Fruit fly (Drosophila melanogaster): Measurements from ENCODE around the gene CheA87a.

The CheA87a gene

DNA sequence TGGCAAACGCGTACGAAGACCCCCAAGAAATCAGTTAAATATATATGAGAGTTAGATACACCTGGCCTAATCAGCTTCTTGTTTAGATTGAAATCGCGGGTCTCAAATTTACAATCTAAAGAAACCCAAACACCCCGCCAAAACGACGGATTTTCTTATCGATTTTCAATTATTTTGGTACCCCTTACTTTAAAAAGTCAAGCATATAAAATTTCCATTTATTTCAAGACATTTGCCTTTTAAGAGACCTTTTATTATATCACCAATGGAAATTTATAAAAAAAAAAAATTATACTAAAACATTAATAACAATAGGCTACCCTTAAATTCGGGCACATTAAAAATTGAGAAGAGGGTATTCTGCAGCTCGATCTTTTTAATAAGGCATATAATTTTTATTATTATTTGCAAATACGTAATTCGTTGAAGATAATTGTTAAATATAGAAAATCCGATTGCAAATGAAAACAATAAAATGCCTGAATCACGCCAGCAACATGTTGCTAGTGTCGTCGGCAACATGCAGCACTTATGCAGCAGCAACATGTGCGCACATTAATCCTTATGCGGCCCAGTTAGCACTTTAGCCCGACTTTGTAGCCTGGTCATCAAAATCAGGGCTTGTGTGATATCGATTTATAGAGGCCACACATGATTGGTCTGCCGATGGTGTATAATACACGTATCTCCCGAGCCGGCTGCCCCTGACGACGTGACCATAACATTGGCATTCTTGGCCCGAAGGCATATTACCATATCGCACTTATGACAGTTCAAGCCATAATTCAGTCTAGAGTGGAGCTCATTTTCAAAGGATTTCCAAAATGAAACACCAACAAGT, 2.6 kb downstream of the CheA87a start, which contains the start of the genes Lip3 and CG34309:
TSS of gene Lip3 (minus strand) at position 65 of the 841 bp plus-strand sequence.
TSS of gene CG34309 (plus strand) at position 791 of the 841 bp plus-strand sequence.
- TF ChIP-seq CG11617 (GFP tag; optimal IDR thresholded peaks at IDR 0.05) (peak; percentile 3), CG33017 (tag; optimal IDR thresholded peaks at IDR 0.05) (peak; percentile 50), CG12768 (GFP tag; optimal IDR thresholded peaks at IDR 0.05) (no peak), Crg-1 (GFP tag; optimal IDR thresholded peaks at IDR 0.05) (no peak), CG7101 (tag; optimal IDR thresholded peaks at IDR 0.05) (peak; percentile 19)

DNA sequence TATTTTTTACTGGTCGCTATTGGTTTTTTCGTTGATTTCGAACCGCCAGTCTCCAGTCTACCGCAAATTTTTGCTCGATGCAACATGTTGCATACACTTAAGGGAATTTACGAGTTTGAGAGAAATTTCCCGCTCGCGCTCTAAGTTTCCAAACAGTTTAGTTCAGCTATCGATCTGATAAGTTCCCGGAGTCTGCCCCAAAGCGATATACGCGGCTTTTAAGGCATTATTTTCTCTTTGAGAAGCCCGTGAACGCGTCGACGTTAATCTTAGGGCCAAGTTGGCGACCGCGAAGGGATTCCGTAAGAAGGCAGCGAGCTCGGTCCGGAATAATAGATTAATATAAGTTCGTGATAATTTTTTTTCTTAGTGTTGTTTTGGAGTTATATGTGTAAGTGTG, 5.5 kb downstream of the CheA87a start:
- TF ChIP-seq tj (GFP tag; optimal IDR thresholded peaks at IDR 0.05) (no peak), Hr96 (GFP tag; optimal IDR thresholded peaks at IDR 0.05) (no peak), CG1620 (GFP tag; optimal IDR thresholded peaks at IDR 0.05) (no peak), CG7045 (GFP tag; optimal IDR thresholded peaks at IDR 0.05) (no peak), cic (GFP tag; optimal IDR thresholded peaks at IDR 0.05) (no peak), CG12768 (GFP tag; optimal IDR thresholded peaks at IDR 0.05) (no peak), Mnt (GFP tag; optimal IDR thresholded peaks at IDR 0.05) (no peak), CG14711 (tag; optimal IDR thresholded peaks at IDR 0.05) (no peak), Crg-1 (GFP tag; optimal IDR thresholded peaks at IDR 0.05) (no peak), CG33017 (tag; optimal IDR thresholded peaks at IDR 0.05) (no peak), cnc (optimal IDR thresholded peaks at IDR 0.05) (no peak), ovo (GFP tag; optimal IDR thresholded peaks at IDR 0.05) (no peak), kay (GFP tag; ENCODE audit: borderline replicate concordance) (no peak)

- TF ChIP-seq kay (GFP tag; ENCODE audit: borderline replicate concordance) = no peak
Observed at dm6 chr3R:13379675-13380074, 10.2 kb downstream of the CheA87a start, which contains the start of the genes CG9813 and CG8870. CG9813 (minus strand) TSS chr3R:13379775. CG8870 (plus strand) TSS chr3R:13379842.

dm6 chr3R:13381744-13382435, 12.4 kb downstream of the CheA87a start, which contains the start of the genes mRpS21 and Droj2:
mRpS21 (minus strand) TSS chr3R:13381809.
Droj2 (plus strand) TSS chr3R:13382106.
- TF ChIP-seq CG5204 (GFP tag; optimal IDR thresholded peaks at IDR 0.05) (peak; percentile 82), Mnt (GFP tag; optimal IDR thresholded peaks at IDR 0.05) (peak; percentile 30), ovo (GFP tag; optimal IDR thresholded peaks at IDR 0.05) (peak; percentile 37), toe (GFP tag; optimal IDR thresholded peaks at IDR 0.05) (peak; percentile 80), tj (GFP tag; optimal IDR thresholded peaks at IDR 0.05) (peak; percentile 40), CG12768 (GFP tag; optimal IDR thresholded peaks at IDR 0.05) (peak; percentile 39), bab1 (GFP tag; optimal IDR thresholded peaks at IDR 0.05) (peak; percentile 66), CG1620 (GFP tag; optimal IDR thresholded peaks at IDR 0.05) (peak; percentile 71), cic (GFP tag; optimal IDR thresholded peaks at IDR 0.05) (no peak), CG7045 (GFP tag; optimal IDR thresholded peaks at IDR 0.05) (peak; percentile 47), CG7101 (tag; optimal IDR thresholded peaks at IDR 0.05) (peak; percentile 68), Clk (GFP tag; optimal IDR thresholded peaks at IDR 0.05) (peak; percentile 56), Crg-1 (GFP tag; optimal IDR thresholded peaks at IDR 0.05) (peak; percentile 63), CG33017 (tag; optimal IDR thresholded peaks at IDR 0.05) (peak; percentile 34), cnc (optimal IDR thresholded peaks at IDR 0.05) (no peak), pad (GFP tag; optimal IDR thresholded peaks at IDR 0.05) (peak; percentile 25), kay (GFP tag; ENCODE audit: borderline replicate concordance) (no peak), CG11617 (GFP tag; optimal IDR thresholded peaks at IDR 0.05) (peak; percentile 39), CG14711 (tag; optimal IDR thresholded peaks at IDR 0.05) (peak; percentile 92), Hr96 (GFP tag; optimal IDR thresholded peaks at IDR 0.05) (no peak)

- TF ChIP-seq cic (GFP tag; optimal IDR thresholded peaks at IDR 0.05) (peak; percentile 32), bab1 (GFP tag; optimal IDR thresholded peaks at IDR 0.05) (peak; percentile 3), CG14711 (tag; optimal IDR thresholded peaks at IDR 0.05) (peak; percentile 22), CG7045 (GFP tag; optimal IDR thresholded peaks at IDR 0.05) (no peak), CG12768 (GFP tag; optimal IDR thresholded peaks at IDR 0.05) (peak; percentile 21), tj (GFP tag; optimal IDR thresholded peaks at IDR 0.05) (no peak), ovo (GFP tag; optimal IDR thresholded peaks at IDR 0.05) (peak; percentile 15), kay (GFP tag; ENCODE audit: borderline replicate concordance) (peak; percentile 93), CG11617 (GFP tag; optimal IDR thresholded peaks at IDR 0.05) (peak; percentile 50), Mnt (GFP tag; optimal IDR thresholded peaks at IDR 0.05) (peak; percentile 86), CG7101 (tag; optimal IDR thresholded peaks at IDR 0.05) (peak; percentile 23), Clk (GFP tag; optimal IDR thresholded peaks at IDR 0.05) (no peak), pad (GFP tag; optimal IDR thresholded peaks at IDR 0.05) (peak; percentile 92), CG33017 (tag; optimal IDR thresholded peaks at IDR 0.05) (peak; percentile 31)
Observed at dm6 chr3R:13382656-13383142, 13.3 kb downstream of the CheA87a start.

DNA sequence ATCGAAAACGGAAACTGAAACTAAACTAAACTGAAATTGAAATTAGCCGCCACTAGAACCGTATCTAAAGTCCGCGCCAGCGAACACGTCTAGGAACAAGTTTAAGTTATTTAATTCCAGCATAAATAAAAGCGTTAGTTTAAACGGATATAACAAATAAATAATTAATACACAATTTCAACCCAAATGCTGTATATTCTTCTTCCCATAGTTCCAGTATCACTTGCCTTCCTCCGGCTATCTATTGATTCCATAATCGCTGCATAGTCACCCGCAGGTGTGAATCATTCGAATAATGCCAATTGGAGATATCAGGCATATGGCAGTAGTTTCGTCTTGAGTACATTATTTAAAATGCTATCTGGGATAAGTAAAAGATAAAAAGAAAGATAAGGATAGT, 15.7 kb downstream of the CheA87a start:
- TF ChIP-seq CG14711 (tag; optimal IDR thresholded peaks at IDR 0.05) (no peak), kay (GFP tag; ENCODE audit: borderline replicate concordance) (peak; percentile 91)

Data from whole organism, adult.